Worm (Caenorhabditis elegans) whole organism, L3 larva: ENCODE data around the gene C05B5.12.

Experiments
- aly-2 ChIP-seq: fragments of 150-350 bp; optimal IDR thresholded peaks from 2 replicates; lab custom pipeline; 2014; ENCODE audit warnings: missing biosample characterization, missing genetic modification characterization
- ceh-82 ChIP-seq: fragments of 150-350 bp; optimal IDR thresholded peaks from 2 replicates; lab custom pipeline; 2014; ENCODE audit warnings: missing biosample characterization, missing genetic modification characterization
- elt-3 ChIP-seq, 3 experiments: fragments of 150-350 bp in 1 of 3; sonication (generic microtip) in 2 of 3; optimal IDR thresholded peaks; 2 replicates in 2 of 3; 4 replicates in 1 of 3; lab custom pipeline; 2014 to 2017; ENCODE audit warnings: missing biosample characterization in 3 of 3, missing genetic modification characterization in 3 of 3
- fkh-10 ChIP-seq: sonication (generic microtip); optimal IDR thresholded peaks from 2 replicates; lab custom pipeline; 2017; ENCODE audit warnings: missing biosample characterization, missing genetic modification reagents, missing genetic modification characterization
- fos-1 ChIP-seq: fragments of 150-350 bp; optimal IDR thresholded peaks from 2 replicates; lab custom pipeline; 2014; ENCODE audit warnings: missing biosample characterization, missing genetic modification characterization
- nhr-237 ChIP-seq: fragments of 150-350 bp; optimal IDR thresholded peaks from 2 replicates; lab custom pipeline; 2014; ENCODE audit warnings: missing biosample characterization, missing genetic modification characterization
- pqm-1 ChIP-seq: fragments of 150-350 bp; optimal IDR thresholded peaks from 2 replicates; lab custom pipeline; 2017; ENCODE audit warnings: missing biosample characterization, missing genetic modification characterization, inconsistent platforms

DNA sequence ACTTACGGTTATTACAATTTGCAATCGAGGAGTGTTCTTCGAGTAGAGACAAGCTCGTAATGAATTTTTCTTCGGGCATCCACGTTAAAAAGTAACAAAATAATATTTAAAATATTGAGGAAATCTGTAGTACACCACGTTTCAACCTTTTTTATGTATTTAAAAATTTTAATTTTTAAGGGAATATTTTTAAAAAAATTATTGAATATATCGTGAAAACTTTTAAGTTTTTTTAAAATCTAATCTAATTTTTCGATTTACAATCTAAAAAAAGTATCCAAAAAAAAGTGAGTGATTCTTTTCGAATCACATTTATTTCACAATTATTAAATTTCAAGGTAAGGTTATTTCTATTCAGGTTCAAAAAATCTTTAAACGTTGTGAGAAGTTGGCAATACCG lies 42.5 kb upstream of the C05B5.12 start, which contains the start of gene gln-2:
- TF ChIP-seq ceh-82 (tag; lab: Kevin White, UChicago) (no peak), aly-2 (no peak), fkh-10 (GFP tag; lab: Kevin White, UChicago) (no peak), nhr-237 (no peak), pqm-1 (tag; lab: Kevin White, UChicago) (no peak), elt-3 (tag; optimal IDR thresholded peaks at IDR 0.05; lab: Kevin White, UChicago) (no peak), fos-1 (tag; lab: Kevin White, UChicago) (no peak)
